Fruit fly (Drosophila melanogaster) whole organism, embryonic: ENCODE results near the gene CG32459.

Source experiments
- Adf1 ChIP-seq: fragments of 200-800 bp; sonication (Bioruptor generic); IDR thresholded peaks from 2 replicates; pipeline ENCODE4 v1.3.6; 2022; ENCODE audit warnings: missing biosample characterization, missing genetic modification characterization
- Aef1 ChIP-seq: fragments of 200-800 bp; sonication (Bioruptor generic); IDR thresholded peaks from 3 replicates; pipeline ENCODE4 v1.3.6; 2022; ENCODE audit warnings: missing biosample characterization, missing genetic modification characterization
- CG10209 ChIP-seq: fragments of 200-800 bp; sonication (Bioruptor generic); optimal IDR thresholded peaks from 3 replicates; lab custom pipeline; 2017; ENCODE audit warnings: missing biosample characterization, mild to moderate bottlenecking, missing genetic modification characterization, missing genetic modification reagents
- CG10274 ChIP-seq: fragments of 200-800 bp; sonication (Bioruptor generic); optimal IDR thresholded peaks from 3 replicates; lab custom pipeline; 2017; ENCODE audit warnings: missing biosample characterization, mild to moderate bottlenecking, missing genetic modification characterization
- CG11085 ChIP-seq: fragments of 200-800 bp; sonication (Bioruptor generic); IDR thresholded peaks from 2 replicates; pipeline ENCODE4 v1.3.6; 2022; ENCODE audit warnings: missing biosample characterization, missing genetic modification characterization
- CG13287 ChIP-seq: fragments of 200-800 bp; sonication (Bioruptor generic); IDR thresholded peaks from 2 replicates; pipeline ENCODE4 v1.3.6; 2022; ENCODE audit warnings: missing biosample characterization, missing genetic modification characterization; ENCODE audit not compliant: partially characterized antibody
- CG13296 ChIP-seq: fragments of 200-800 bp; sonication (Bioruptor generic); optimal IDR thresholded peaks from 3 replicates; lab custom pipeline; 2018; ENCODE audit warnings: missing biosample characterization, mild to moderate bottlenecking, missing genetic modification characterization
- CG14965 ChIP-seq: fragments of 200-800 bp; sonication (Bioruptor generic); optimal IDR thresholded peaks from 2 replicates; lab custom pipeline; 2016; ENCODE audit warnings: missing biosample characterization, missing genetic modification characterization, borderline replicate concordance
- CG15601 ChIP-seq: fragments of 200-800 bp; sonication (Bioruptor generic); optimal IDR thresholded peaks from 3 replicates; lab custom pipeline; 2019; ENCODE audit warnings: missing biosample characterization, mild to moderate bottlenecking, missing genetic modification characterization, moderate library complexity
- CG1647 ChIP-seq: fragments of 200-800 bp; sonication (Bioruptor generic); optimal IDR thresholded peaks from 3 replicates; lab custom pipeline; 2016; ENCODE audit warnings: missing biosample characterization, missing genetic modification characterization
- CG17385 ChIP-seq: fragments of 200-800 bp; sonication (Bioruptor generic); optimal IDR thresholded peaks from 3 replicates; lab custom pipeline; 2018; ENCODE audit warnings: missing biosample characterization, mild to moderate bottlenecking, missing genetic modification characterization
- CG17568 ChIP-seq: fragments of 200-800 bp; sonication (Bioruptor generic); optimal IDR thresholded peaks from 2 replicates; lab custom pipeline; 2018; ENCODE audit warnings: missing biosample characterization, mild to moderate bottlenecking, missing genetic modification characterization, moderate library complexity
- CG17912 ChIP-seq: fragments of 200-800 bp; sonication (Bioruptor generic); optimal IDR thresholded peaks from 2 replicates; lab custom pipeline; 2018; ENCODE audit warnings: missing biosample characterization, mild to moderate bottlenecking, missing genetic modification characterization
- CG1792 ChIP-seq: fragments of 200-800 bp; sonication (Bioruptor generic); optimal IDR thresholded peaks from 2 replicates; lab custom pipeline; 2016; ENCODE audit warnings: missing biosample characterization, missing genetic modification characterization
- CG18262 ChIP-seq: fragments of 200-800 bp; optimal IDR thresholded peaks from 3 replicates; lab custom pipeline; 2019; ENCODE audit warnings: missing biosample characterization, mild to moderate bottlenecking, missing genetic modification characterization, moderate library complexity
- CG32532 ChIP-seq: fragments of 200-800 bp; sonication (Bioruptor generic); IDR thresholded peaks from 2 replicates; pipeline ENCODE4 v1.3.6; 2022; ENCODE audit warnings: missing biosample characterization, missing genetic modification characterization
- CG32772 ChIP-seq: fragments of 200-800 bp; sonication (Bioruptor generic); IDR thresholded peaks from 2 replicates; pipeline ENCODE4 v1.3.6; 2022; ENCODE audit warnings: missing biosample characterization, missing genetic modification characterization
- CG4360 ChIP-seq: fragments of 200-800 bp; sonication (Bioruptor generic); IDR thresholded peaks from 2 replicates; pipeline ENCODE4 v1.3.6; 2022; ENCODE audit warnings: missing biosample characterization, missing genetic modification characterization
- CG6175 ChIP-seq: fragments of 200-800 bp; sonication (Bioruptor generic); IDR thresholded peaks from 3 replicates; pipeline ENCODE4 v1.3.6; 2022; ENCODE audit warnings: missing biosample characterization, missing genetic modification characterization
- CG8281 ChIP-seq: fragments of 200-800 bp; sonication (Bioruptor generic); optimal IDR thresholded peaks from 2 replicates; lab custom pipeline; 2018; ENCODE audit warnings: missing biosample characterization, mild to moderate bottlenecking, missing genetic modification characterization, moderate library complexity
- CG8765 ChIP-seq: fragments of 200-800 bp; sonication (Bioruptor generic); IDR thresholded peaks from 2 replicates; pipeline ENCODE4 v1.3.6; 2022; ENCODE audit warnings: missing biosample characterization, missing genetic modification characterization
- CG9817 ChIP-seq: fragments of 200-800 bp; sonication (Bioruptor generic); optimal IDR thresholded peaks from 2 replicates; lab custom pipeline; 2018; ENCODE audit warnings: missing biosample characterization, mild to moderate bottlenecking, missing genetic modification characterization, moderate library complexity
- Drgx ChIP-seq: fragments of 200-800 bp; sonication (Bioruptor generic); IDR thresholded peaks from 2 replicates; pipeline ENCODE4 v1.3.6; 2022; ENCODE audit warnings: missing biosample characterization, missing genetic modification characterization
- Gug ChIP-seq: fragments of 200-800 bp; sonication (Bioruptor generic); IDR thresholded peaks from 4 replicates; pipeline ENCODE4 v1.3.6; 2022; ENCODE audit warnings: missing biosample characterization, missing genetic modification characterization
- Hey ChIP-seq: fragments of 200-800 bp; sonication (Bioruptor generic); optimal IDR thresholded peaks from 3 replicates; lab custom pipeline; 2018; ENCODE audit warnings: missing biosample characterization, mild to moderate bottlenecking, missing genetic modification characterization
- Hr39 ChIP-seq: fragments of >200 bp; optimal IDR thresholded peaks from 2 replicates; lab custom pipeline; 2017
- Hr51 ChIP-seq, 2 experiments: fragments of 200-800 bp; sonication (Bioruptor generic); optimal IDR thresholded peaks; 2 replicates in 1 of 2; 3 replicates in 1 of 2; lab custom pipeline; 2016 to 2018; ENCODE audit warnings: missing biosample characterization in 2 of 2, missing genetic modification characterization in 2 of 2, mild to moderate bottlenecking in 1 of 2, moderate library complexity in 1 of 2
- Jarid2 ChIP-seq: fragments of 200-800 bp; sonication (Bioruptor generic); optimal IDR thresholded peaks from 3 replicates; lab custom pipeline; 2017; ENCODE audit warnings: mild to moderate bottlenecking, missing biosample characterization, missing genetic modification reagents, missing genetic modification characterization
- Lpt ChIP-seq: fragments of >200 bp; optimal IDR thresholded peaks from 2 replicates; lab custom pipeline; 2018; ENCODE audit warnings: missing biosample characterization, missing genetic modification characterization
- MBD-R2 ChIP-seq: fragments of 200-800 bp; sonication (Bioruptor generic); IDR thresholded peaks from 2 replicates; pipeline ENCODE4 v1.3.6; 2022; ENCODE audit warnings: missing biosample characterization, missing genetic modification characterization
- MESR4 ChIP-seq: fragments of 200-800 bp; sonication (Bioruptor generic); optimal IDR thresholded peaks from 2 replicates; lab custom pipeline; 2018; ENCODE audit warnings: missing biosample characterization, mild to moderate bottlenecking, missing genetic modification characterization, moderate library complexity
- Sox100B ChIP-seq: fragments of 200-800 bp; sonication (Bioruptor generic); optimal IDR thresholded peaks from 3 replicates; lab custom pipeline; 2018; ENCODE audit warnings: missing biosample characterization, mild to moderate bottlenecking, missing genetic modification characterization
- Spps ChIP-seq: fragments of 200-800 bp; sonication (Bioruptor generic); optimal IDR thresholded peaks from 2 replicates; lab custom pipeline; 2018; ENCODE audit warnings: missing biosample characterization, mild to moderate bottlenecking, missing genetic modification characterization
- bcd ChIP-seq: fragments of 200-800 bp; sonication (Bioruptor generic); optimal IDR thresholded peaks from 2 replicates; lab custom pipeline; 2017; ENCODE audit warnings: missing biosample characterization, mild to moderate bottlenecking, missing genetic modification characterization
- crol ChIP-seq: fragments of 200-800 bp; sonication (Bioruptor generic); IDR thresholded peaks from 2 replicates; pipeline ENCODE4 v1.3.6; 2022; ENCODE audit warnings: missing biosample characterization, missing genetic modification characterization
- crp ChIP-seq, 2 experiments: fragments of 200-800 bp; sonication (Bioruptor generic); optimal IDR thresholded peaks; 2 replicates in 1 of 2; 3 replicates in 1 of 2; lab custom pipeline; 2017; ENCODE audit warnings: missing biosample characterization in 2 of 2, missing genetic modification characterization in 2 of 2, mild to moderate bottlenecking in 1 of 2, moderate library complexity in 1 of 2
- dm ChIP-seq: fragments of 200-800 bp; sonication (Bioruptor generic); optimal IDR thresholded peaks from 3 replicates; lab custom pipeline; 2016; ENCODE audit warnings: missing biosample characterization, missing genetic modification characterization
- dmrt11E ChIP-seq: fragments of 200-800 bp; sonication (Bioruptor generic); optimal IDR thresholded peaks from 3 replicates; lab custom pipeline; 2018; ENCODE audit warnings: missing biosample characterization, mild to moderate bottlenecking, missing genetic modification characterization, moderate library complexity
- dysf ChIP-seq: fragments of 200-800 bp; sonication (Bioruptor generic); IDR thresholded peaks from 3 replicates; pipeline ENCODE4 v1.3.6; 2022; ENCODE audit warnings: missing biosample characterization, missing genetic modification characterization
- esg ChIP-seq: fragments of 200-800 bp; sonication (Bioruptor generic); conservative IDR thresholded peaks from 2 replicates; pipeline ENCODE4 v1.3.6; 2022; ENCODE audit warnings: missing biosample characterization, missing genetic modification characterization
- luna ChIP-seq: fragments of 200-800 bp; sonication (Bioruptor generic); optimal IDR thresholded peaks from 2 replicates; lab custom pipeline; 2016; ENCODE audit warnings: missing biosample characterization, missing genetic modification characterization
- mam ChIP-seq: fragments of 200-800 bp; sonication (Bioruptor generic); optimal IDR thresholded peaks from 3 replicates; lab custom pipeline; 2016; ENCODE audit warnings: missing biosample characterization, missing genetic modification characterization
- otp ChIP-seq: fragments of 200-800 bp; sonication (Bioruptor generic); IDR thresholded peaks from 3 replicates; pipeline ENCODE4, ENCODE4 v1.3.6; 2022; ENCODE audit warnings: missing biosample characterization, missing genetic modification characterization
- prd ChIP-seq, 3 experiments: fragments of >200 bp in 2 of 3; fragments of 200-800 bp in 1 of 3; sonication (Bioruptor generic) in 1 of 3; optimal IDR thresholded peaks in 2 of 3; IDR thresholded peaks in 1 of 3; 2 replicates in 2 of 3; 3 replicates in 1 of 3; pipeline versions ENCODE4 v1.3.6 to Lab custom; 2017 to 2022; ENCODE audit warnings: missing biosample characterization in 1 of 3, missing genetic modification characterization in 1 of 3
- pzg ChIP-seq: fragments of 200-800 bp; sonication (Bioruptor generic); optimal IDR thresholded peaks from 3 replicates; lab custom pipeline; 2018; ENCODE audit warnings: missing biosample characterization, mild to moderate bottlenecking, missing genetic modification characterization, moderate library complexity
- shn ChIP-seq: fragments of 200-800 bp; sonication (Bioruptor generic); optimal IDR thresholded peaks from 3 replicates; lab custom pipeline; 2016; ENCODE audit warnings: missing biosample characterization, missing genetic modification characterization
- sqz ChIP-seq: fragments of 200-800 bp; sonication (Bioruptor generic); optimal IDR thresholded peaks from 3 replicates; lab custom pipeline; 2018; ENCODE audit warnings: missing biosample characterization, mild to moderate bottlenecking, missing genetic modification characterization
- stwl ChIP-seq: fragments of 200-800 bp; sonication (Bioruptor generic); optimal IDR thresholded peaks from 3 replicates; lab custom pipeline; 2018; ENCODE audit warnings: missing biosample characterization, mild to moderate bottlenecking, missing genetic modification characterization, moderate library complexity
- tll ChIP-seq, 2 experiments: fragments of 200-800 bp in 1 of 2; fragments of >200 bp in 1 of 2; sonication (Bioruptor generic) in 1 of 2; optimal IDR thresholded peaks; 2 replicates each; lab custom pipeline; 2017 to 2019; ENCODE audit warnings: missing biosample characterization in 2 of 2, missing genetic modification characterization in 2 of 2, mild to moderate bottlenecking in 1 of 2, moderate library complexity in 1 of 2
- trh ChIP-seq: fragments of 200-800 bp; sonication (Bioruptor generic); optimal IDR thresholded peaks from 2 replicates; lab custom pipeline; 2016; ENCODE audit warnings: missing biosample characterization, missing genetic modification characterization
- twi ChIP-seq: fragments of 200-800 bp; optimal IDR thresholded peaks from 2 replicates; lab custom pipeline; 2019; ENCODE audit warnings: missing biosample characterization, mild to moderate bottlenecking, missing genetic modification characterization, moderate library complexity

Gene CG32459

dm6 chr3L:22847679-22848118, 8.2 kb downstream of the CG32459 start (continued):
- TF ChIP-seq Aef1 (no peak), CG11085 (GFP tag; lab: Robert Waterston, UW) (no peak), CG13287 (GFP tag; lab: Robert Waterston, UW) (peak; percentile 72), Hr39 (no peak), CG18262 (tag; lab: Kevin White, UChicago) (peak; percentile 4), Gug (0 out of 4 replicates have a peak, but pooled peaks have one; percentile 35), Hey (no peak), CG8765 (no peak), CG10209 (GFP tag; lab: Kevin White, UChicago) (no peak), CG32532 (peak; percentile 37; the same call in 1 of the 2 replicates), crol (GFP tag; lab: Robert Waterston, UW) (no peak), dmrt11E (tag; lab: Kevin White, UChicago) (no peak), dysf (GFP tag; lab: Robert Waterston, UW) (no peak), pzg (GFP tag; lab: Kevin White, UChicago) (no peak), dm (GFP tag; lab: Kevin White, UChicago) (no peak), bcd (GFP tag; lab: Kevin White, UChicago) (no peak), CG8281 (no peak), otp (GFP tag; lab: Robert Waterston, UW) (no peak), CG1647 (GFP tag; lab: Kevin White, UChicago) (no peak), stwl (no peak), Adf1 (GFP tag; lab: Robert Waterston, UW) (no peak), CG4360 (GFP tag; lab: Robert Waterston, UW) (no peak), MESR4 (GFP tag; lab: Kevin White, UChicago) (no peak), crp (GFP tag; optimal IDR thresholded peaks at IDR 0.05; lab: Kevin White, UChicago) (no peak), CG14965 (GFP tag; lab: Kevin White, UChicago) (no peak), MBD-R2 (GFP tag; lab: Robert Waterston, UW) (no peak), CG6175 (GFP tag; lab: Robert Waterston, UW) (no peak), CG10274 (GFP tag; lab: Kevin White, UChicago) (no peak), Drgx (GFP tag; lab: Robert Waterston, UW) (no peak), CG13296 (GFP tag; lab: Kevin White, UChicago) (no peak), Sox100B (GFP tag; lab: Kevin White, UChicago) (no peak), CG15601 (tag; lab: Kevin White, UChicago) (peak; percentile 6), esg (GFP tag; lab: Robert Waterston, UW) (no peak), mam (GFP tag; lab: Kevin White, UChicago) (no peak), Lpt (no peak), CG17568 (GFP tag; lab: Kevin White, UChicago) (no peak), Jarid2 (GFP tag; lab: Kevin White, UChicago) (no peak), twi (tag; lab: Kevin White, UChicago) (no peak), luna (GFP tag; lab: Kevin White, UChicago) (no peak), CG9817 (no peak), Spps (tag; lab: Kevin White, UChicago) (no peak), CG17912 (GFP tag; lab: Kevin White, UChicago) (no peak), sqz (no peak), CG1792 (no peak), CG32772 (GFP tag; lab: Robert Waterston, UW) (no peak), prd (optimal IDR thresholded peaks at IDR 0.05; lab: Kevin White, UChicago) (no peak), prd (GFP tag; IDR thresholded peaks at IDR 0.05; lab: Robert Waterston, UW) (0 out of 3 replicates have a peak, but pooled peaks have one; percentile 8), tll (GFP tag; optimal IDR thresholded peaks at IDR 0.05; lab: Kevin White, UChicago) (no peak), Hr51 (GFP tag; optimal IDR thresholded peaks at IDR 0.05; lab: Kevin White, UChicago) (no peak), trh (no peak), CG17385 (no peak), shn (GFP tag; lab: Kevin White, UChicago) (no peak)
